Worm (Caenorhabditis elegans): Measurements from ENCODE around the gene sro-1.

ce11 chrII:7413764-7414163 is 51.7 kb downstream of the sro-1 start:
- no peak for TF ChIP-seq nhr-129 (tag; optimal IDR thresholded peaks at IDR 0.05)
- TF ChIP-seq snpc-4 (tag; optimal IDR thresholded peaks at IDR 0.05), result no peak
- no peak for TF ChIP-seq blmp-1 (tag; optimal IDR thresholded peaks at IDR 0.05; ENCODE audit: insufficient read depth)
- no peak for TF ChIP-seq aly-2 (tag; optimal IDR thresholded peaks at IDR 0.05)
- TF ChIP-seq R02D3.7 (tag; optimal IDR thresholded peaks at IDR 0.05), result no peak
- TF ChIP-seq ama-1 (optimal IDR thresholded peaks at IDR 0.05), result no peak

Data from whole organism, L2 larva.